Worm (Caenorhabditis elegans) whole organism, L1 larva: ENCODE data around the gene R05D3.3.

Experiments used
- C16A3.4 ChIP-seq: fragments of 150-350 bp; optimal IDR thresholded peaks from 2 replicates; lab custom pipeline; 2014; ENCODE audit warnings: missing biosample characterization, missing genetic modification characterization
- Y116A8C.19 ChIP-seq: sonication (generic microtip); optimal IDR thresholded peaks from 2 replicates; lab custom pipeline; 2016; ENCODE audit warnings: missing compliant biosample characterization, missing genetic modification characterization, borderline replicate concordance
- aha-1 ChIP-seq: fragments of 150-350 bp; optimal IDR thresholded peaks from 2 replicates; lab custom pipeline; 2014; ENCODE audit warnings: missing biosample characterization, missing genetic modification characterization
- alr-1 ChIP-seq: fragments of 200-800 bp; sonication (Bioruptor generic); optimal IDR thresholded peaks from 2 replicates; lab custom pipeline; 2018; ENCODE audit warnings: borderline replicate concordance, mild to moderate bottlenecking, missing genetic modification characterization, missing compliant biosample characterization
- aly-2 ChIP-seq: fragments of 150-350 bp; optimal IDR thresholded peaks from 2 replicates; lab custom pipeline; 2014; ENCODE audit warnings: missing biosample characterization, missing genetic modification characterization
- ama-1 ChIP-seq: fragments of 150-350 bp; optimal IDR thresholded peaks from 2 replicates; lab custom pipeline; 2014
- ceh-8 ChIP-seq: fragments of 200-800 bp; sonication (Bioruptor generic); optimal IDR thresholded peaks from 2 replicates; lab custom pipeline; 2018; ENCODE audit warnings: mild to moderate bottlenecking, missing genetic modification characterization, moderate library complexity, missing compliant biosample characterization
- ceh-82 ChIP-seq, 3 experiments: fragments of 150-350 bp in 1 of 3; sonication (generic microtip) in 2 of 3; optimal IDR thresholded peaks; 2 replicates each; lab custom pipeline; 2014 to 2017; ENCODE audit warnings: missing biosample characterization in 3 of 3, missing genetic modification characterization in 3 of 3
- ceh-88 ChIP-seq: fragments of 200-800 bp; sonication (Bioruptor generic); IDR thresholded peaks from 2 replicates; pipeline ENCODE4 v1.3.6; 2022; ENCODE audit warnings: missing genetic modification characterization, missing compliant biosample characterization
- ceh-90 ChIP-seq: sonication (generic microtip); optimal IDR thresholded peaks from 2 replicates; lab custom pipeline; 2016; ENCODE audit warnings: missing genetic modification characterization, missing compliant biosample characterization
- dpl-1 ChIP-seq, 3 experiments: fragments of 150-350 bp in 2 of 3; sonication (generic microtip) in 1 of 3; optimal IDR thresholded peaks; 2 replicates each; lab custom pipeline; 2014 to 2017; ENCODE audit warnings: missing biosample characterization in 3 of 3, missing genetic modification characterization in 3 of 3, missing genetic modification reagents in 3 of 3
- dsc-1 ChIP-seq: sonication (generic microtip); optimal IDR thresholded peaks from 2 replicates; lab custom pipeline; 2016; ENCODE audit warnings: mild to moderate bottlenecking, missing genetic modification characterization, missing compliant biosample characterization
- efl-3 ChIP-seq: fragments of 200-800 bp; sonication (Bioruptor generic); optimal IDR thresholded peaks from 2 replicates; lab custom pipeline; 2018; ENCODE audit warnings: mild to moderate bottlenecking, missing genetic modification characterization, missing compliant biosample characterization
- egl-13 ChIP-seq: sonication (generic microtip); optimal IDR thresholded peaks from 2 replicates; lab custom pipeline; 2016; ENCODE audit warnings: missing genotype, missing genetic modification reagents, missing genetic modification characterization, missing compliant biosample characterization
- egl-27 ChIP-seq, 2 experiments: fragments of 150-350 bp in 1 of 2; sonication (generic microtip); optimal IDR thresholded peaks; 3 replicates each; lab custom pipeline; 2017 to 2018; ENCODE audit warnings: missing biosample characterization in 2 of 2, missing genetic modification characterization in 2 of 2, missing genetic modification reagents in 2 of 2
- fkh-4 ChIP-seq: sonication (generic microtip); optimal IDR thresholded peaks from 2 replicates; lab custom pipeline; 2016; ENCODE audit warnings: missing compliant biosample characterization, missing genetic modification characterization, borderline replicate concordance
- fos-1 ChIP-seq: fragments of 150-350 bp; optimal IDR thresholded peaks from 2 replicates; lab custom pipeline; 2014; ENCODE audit warnings: missing biosample characterization, missing genetic modification characterization
- grh-1 ChIP-seq: fragments of 200-800 bp; sonication (Bioruptor generic); IDR thresholded peaks from 2 replicates; pipeline ENCODE4 v1.3.6; 2022; ENCODE audit warnings: missing genetic modification reagents, missing genetic modification characterization, missing compliant biosample characterization
- hpl-2 ChIP-seq: fragments of 150-350 bp; optimal IDR thresholded peaks from 2 replicates; lab custom pipeline; 2014; ENCODE audit warnings: missing biosample characterization, missing genetic modification reagents, missing genetic modification characterization
- isw-1 ChIP-seq: fragments of 200-800 bp; sonication (Bioruptor generic); IDR thresholded peaks from 2 replicates; pipeline ENCODE4 v1.3.6; 2022; ENCODE audit warnings: missing genetic modification characterization, missing compliant biosample characterization
- jun-1 ChIP-seq: fragments of 150-350 bp; optimal IDR thresholded peaks from 2 replicates; lab custom pipeline; 2014; ENCODE audit warnings: missing biosample characterization, missing genetic modification reagents, missing genetic modification characterization
- lin-13 ChIP-seq: fragments of 150-350 bp; optimal IDR thresholded peaks from 2 replicates; lab custom pipeline; 2014; ENCODE audit warnings: missing biosample characterization, missing genetic modification reagents, missing genetic modification characterization
- lin-15B ChIP-seq: fragments of 150-350 bp; sonication (generic microtip); optimal IDR thresholded peaks from 3 replicates; lab custom pipeline; 2014; ENCODE audit warnings: missing biosample characterization, missing genetic modification characterization
- lin-35 ChIP-seq, 2 experiments: fragments of 150-350 bp; optimal IDR thresholded peaks; 2 replicates each; lab custom pipeline; 2014; ENCODE audit warnings: missing biosample characterization in 2 of 2, missing genetic modification characterization in 2 of 2, missing genetic modification reagents in 2 of 2
- lsy-2 ChIP-seq, 2 experiments: fragments of 150-350 bp; optimal IDR thresholded peaks; 2 replicates each; lab custom pipeline; 2014; ENCODE audit warnings: missing biosample characterization in 2 of 2, missing genetic modification characterization in 2 of 2
- mab-9 ChIP-seq: fragments of 200-800 bp; sonication (Bioruptor generic); IDR thresholded peaks from 2 replicates; pipeline ENCODE4 v1.3.6; 2022; ENCODE audit warnings: missing genetic modification reagents, missing genetic modification characterization, missing compliant biosample characterization
- mdl-1 ChIP-seq, 2 experiments: fragments of 150-350 bp; optimal IDR thresholded peaks; 2 replicates each; lab custom pipeline; 2014 to 2017; ENCODE audit warnings: missing biosample characterization in 2 of 2, missing genetic modification characterization in 2 of 2, inconsistent platforms in 1 of 2
- mep-1 ChIP-seq: fragments of 150-350 bp; optimal IDR thresholded peaks from 2 replicates; lab custom pipeline; 2014; ENCODE audit warnings: missing biosample characterization, missing genetic modification characterization
- nhr-12 ChIP-seq: sonication (generic microtip); optimal IDR thresholded peaks from 2 replicates; lab custom pipeline; 2017; ENCODE audit warnings: missing biosample characterization, missing genetic modification characterization
- nhr-19 ChIP-seq: fragments of 200-800 bp; sonication (Bioruptor generic); conservative IDR thresholded peaks from 2 replicates; pipeline ENCODE4 v1.3.6; 2022; ENCODE audit warnings: missing genetic modification characterization, missing compliant biosample characterization
- nhr-47 ChIP-seq: sonication (generic microtip); optimal IDR thresholded peaks from 2 replicates; lab custom pipeline; 2016; ENCODE audit warnings: mild to moderate bottlenecking, missing genetic modification characterization, moderate library complexity, missing compliant biosample characterization
- nhr-71 ChIP-seq: sonication (generic microtip); optimal IDR thresholded peaks from 2 replicates; lab custom pipeline; 2016; ENCODE audit warnings: mild to moderate bottlenecking, missing genetic modification characterization, moderate library complexity, missing compliant biosample characterization
- nhr-77 ChIP-seq: fragments of 150-350 bp; optimal IDR thresholded peaks from 2 replicates; lab custom pipeline; 2014; ENCODE audit warnings: missing biosample characterization, missing genetic modification characterization
- nhr-84 ChIP-seq: sonication (generic microtip); optimal IDR thresholded peaks from 2 replicates; lab custom pipeline; 2017; ENCODE audit warnings: missing biosample characterization, missing genetic modification characterization
- nhr-85 ChIP-seq: sonication (generic microtip); peaks from one replicate; lab custom pipeline; 2016; ENCODE audit warnings: missing genetic modification characterization, inconsistent platforms, missing compliant biosample characterization
- nhr-90 ChIP-seq: sonication (generic microtip); optimal IDR thresholded peaks from 2 replicates; lab custom pipeline; 2016; ENCODE audit warnings: mild to moderate bottlenecking, missing genetic modification characterization, missing compliant biosample characterization; ENCODE audit not compliant: poor library complexity
- pag-3 ChIP-seq: sonication (generic microtip); optimal IDR thresholded peaks from 2 replicates; lab custom pipeline; 2017; ENCODE audit warnings: missing genetic modification characterization, mild to moderate bottlenecking, missing compliant biosample characterization, antibody characterized with exemption, borderline replicate concordance; ENCODE audit not compliant: insufficient read depth
- rnt-1 ChIP-seq: sonication (generic microtip); optimal IDR thresholded peaks from 2 replicates; lab custom pipeline; 2016; ENCODE audit warnings: mild to moderate bottlenecking, missing genetic modification characterization, moderate library complexity, missing compliant biosample characterization
- snpc-4 ChIP-seq: fragments of 150-350 bp; optimal IDR thresholded peaks from 2 replicates; lab custom pipeline; 2014; ENCODE audit warnings: missing biosample characterization, missing genetic modification characterization
- swsn-7 ChIP-seq: sonication (generic microtip); optimal IDR thresholded peaks from 2 replicates; lab custom pipeline; 2016; ENCODE audit warnings: missing genetic modification characterization, missing compliant biosample characterization
- tbx-2 ChIP-seq: sonication (generic microtip); optimal IDR thresholded peaks from 2 replicates; lab custom pipeline; 2016; ENCODE audit warnings: missing genetic modification characterization, missing compliant biosample characterization
- tlp-1 ChIP-seq: fragments of 150-350 bp; optimal IDR thresholded peaks from 2 replicates; lab custom pipeline; 2014; ENCODE audit warnings: missing biosample characterization, missing genetic modification characterization
- unc-62 ChIP-seq: fragments of 150-350 bp; optimal IDR thresholded peaks from 2 replicates; lab custom pipeline; 2014; ENCODE audit warnings: missing biosample characterization, missing genetic modification reagents, missing genetic modification characterization
- vab-15 ChIP-seq: sonication (generic microtip); optimal IDR thresholded peaks from 2 replicates; lab custom pipeline; 2017; ENCODE audit warnings: missing genotype, mild to moderate bottlenecking, missing genetic modification characterization, missing compliant biosample characterization
- xbp-1 ChIP-seq: sonication (generic microtip); optimal IDR thresholded peaks from 2 replicates; lab custom pipeline; 2016; ENCODE audit warnings: missing genetic modification characterization, missing compliant biosample characterization
- ztf-4 ChIP-seq: fragments of 150-350 bp; optimal IDR thresholded peaks from 2 replicates; lab custom pipeline; 2014; ENCODE audit warnings: missing biosample characterization, missing genetic modification characterization

R05D3.3 gene

ce11 chrIII:8354644-8355461, 9.0 kb upstream of the R05D3.3 start, which contains the start of gene unc-116 (continued):
- no peak for TF ChIP-seq tbx-2 (tag; lab: Kevin White, UChicago)
- no peak for TF ChIP-seq Y116A8C.19 (tag; lab: Kevin White, UChicago)
- peak; percentile 74 for TF ChIP-seq nhr-85
- peak; percentile 27 for TF ChIP-seq jun-1 (tag; lab: Kevin White, UChicago)
- peak; percentile 47 for TF ChIP-seq nhr-47
- no peak for TF ChIP-seq ceh-8 (GFP tag; lab: Kevin White, UChicago)
- no peak for TF ChIP-seq aly-2 (tag; lab: Kevin White, UChicago)
- peak; percentile 54 for TF ChIP-seq ztf-4
- peak; percentile 26 for TF ChIP-seq egl-13 (tag; lab: Kevin White, UChicago)
- TF ChIP-seq mdl-1 (tag; optimal IDR thresholded peaks at IDR 0.05; lab: Kevin White, UChicago): peak in 1 of 2 experiments; percentile 74
- TF ChIP-seq grh-1 (GFP tag; lab: Robert Waterston, UW): no peak
- peak; percentile 57 for TF ChIP-seq mep-1 (tag; lab: Kevin White, UChicago)
- TF ChIP-seq dpl-1 (GFP tag; optimal IDR thresholded peaks at IDR 0.05; lab: Kevin White, UChicago): peak in 2 of 3 experiments; percentile 18 to 31
- TF ChIP-seq dsc-1: no peak
- TF ChIP-seq lin-15B (tag; lab: Kevin White, UChicago): peak; percentile 18
- no peak for TF ChIP-seq alr-1 (tag; lab: Kevin White, UChicago)
- peak; percentile 63 for TF ChIP-seq nhr-71 (tag; lab: Kevin White, UChicago)
- TF ChIP-seq snpc-4: peak; percentile 9
- TF ChIP-seq ceh-82 (tag; optimal IDR thresholded peaks at IDR 0.05; lab: Kevin White, UChicago): peak; percentile 50 to 72 (median 58)
- no peak for TF ChIP-seq nhr-77 (tag; lab: Kevin White, UChicago)
- no peak for TF ChIP-seq ceh-88
- TF ChIP-seq pag-3 (tag; lab: Kevin White, UChicago): no peak
- peak; percentile 7 for TF ChIP-seq lin-13 (GFP tag; lab: Kevin White, UChicago)
- peak; percentile 43; the same call in 1 of the 2 replicates for TF ChIP-seq isw-1
- peak; percentile 60 to 70 for TF ChIP-seq lsy-2 (tag; optimal IDR thresholded peaks at IDR 0.05; lab: Kevin White, UChicago)
- TF ChIP-seq unc-62 (GFP tag; lab: Kevin White, UChicago): no peak
- no peak for TF ChIP-seq efl-3 (GFP tag; lab: Kevin White, UChicago)
- peak; percentile 2 for TF ChIP-seq swsn-7
- TF ChIP-seq lin-35 (GFP tag; optimal IDR thresholded peaks at IDR 0.05; lab: Kevin White, UChicago): peak; percentile 38 to 39
- no peak for TF ChIP-seq egl-27 (tag; optimal IDR thresholded peaks at IDR 0.05; lab: Kevin White, UChicago)
- TF ChIP-seq tlp-1 (tag; lab: Kevin White, UChicago): no peak
- TF ChIP-seq mab-9 (GFP tag; lab: Robert Waterston, UW): no peak
- TF ChIP-seq, all 84 proteins: peak for 33

DNA sequence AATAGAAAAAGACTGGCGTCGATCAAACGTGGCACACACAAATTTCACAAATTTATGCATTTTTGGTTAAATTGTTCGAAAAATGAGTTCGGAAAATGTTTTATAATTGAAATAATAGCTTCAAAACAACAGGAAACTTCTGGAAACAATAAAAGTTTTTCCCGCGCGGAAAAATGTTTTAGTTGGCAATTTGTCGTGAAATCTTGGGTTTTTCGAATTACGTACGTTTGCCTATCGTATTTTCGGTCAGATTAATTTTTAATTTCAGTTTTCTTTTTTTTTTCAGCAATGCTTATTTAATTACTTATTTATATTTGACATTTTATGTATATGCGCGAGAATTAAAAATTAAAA, 8.4 kb upstream of the R05D3.3 start:
- no peak for TF ChIP-seq lsy-2 (tag; optimal IDR thresholded peaks at IDR 0.05; lab: Kevin White, UChicago)

DNA sequence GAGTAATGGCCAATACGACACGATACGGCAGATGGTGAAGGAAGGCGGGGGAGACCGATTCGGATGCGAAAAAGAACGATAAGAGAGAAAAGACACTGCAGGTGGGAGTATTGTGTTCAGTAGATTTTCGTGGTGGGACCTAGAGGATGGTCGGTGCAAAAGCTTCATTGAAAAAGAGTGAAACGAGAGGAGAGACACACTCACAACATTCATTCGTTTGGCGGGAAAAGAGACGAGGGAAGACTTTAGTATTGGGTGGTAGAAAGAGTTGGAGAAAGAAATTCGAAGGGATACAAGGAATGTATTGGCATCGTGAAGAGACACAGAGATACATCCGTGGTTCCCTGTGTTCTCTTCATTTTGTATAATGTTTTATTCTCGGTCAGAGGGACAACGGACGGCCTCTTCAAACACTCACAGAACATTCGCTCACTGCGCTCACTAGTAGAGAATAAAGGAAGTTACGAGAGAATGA, 7.4 kb upstream of the R05D3.3 start:
- TF ChIP-seq dsc-1 (peak; percentile 58), nhr-19 (GFP tag; lab: Robert Waterston, UW) (peak; percentile 75), unc-62 (GFP tag; lab: Kevin White, UChicago) (no peak), rnt-1 (peak; percentile 65), dpl-1 (GFP tag; optimal IDR thresholded peaks at IDR 0.05; lab: Kevin White, UChicago) (peak; percentile 47 to 68 (median 55)), C16A3.4 (peak; percentile 69), nhr-84 (tag; lab: Kevin White, UChicago) (no peak), hpl-2 (no peak), fkh-4 (no peak), swsn-7 (peak; percentile 73), vab-15 (tag; lab: Kevin White, UChicago) (no peak), mep-1 (tag; lab: Kevin White, UChicago) (peak; percentile 82), aha-1 (tag; lab: Kevin White, UChicago) (no peak), nhr-12 (no peak), egl-27 (tag; optimal IDR thresholded peaks at IDR 0.05; lab: Kevin White, UChicago) (peak in 1 of 2 experiments; percentile 4), ceh-90 (tag; lab: Kevin White, UChicago) (no peak), ama-1 (lab: Kevin White, UChicago) (no peak), xbp-1 (tag; lab: Kevin White, UChicago) (peak; percentile 57), fos-1 (peak; percentile 14), nhr-90 (peak; percentile 63), egl-13 (tag; lab: Kevin White, UChicago) (no peak), grh-1 (GFP tag; lab: Robert Waterston, UW) (no peak)
